Fruit fly (Drosophila melanogaster) whole organism, embryonic: ENCODE data around the gene Polr2F.
A peak's percentile ranks its signal among the peaks of the same experiment; 100 is the strongest.

Experiments
- Asciz ChIP-seq: fragments of 200-800 bp; sonication (Bioruptor generic); optimal IDR thresholded peaks from 2 replicates; lab custom pipeline; 2017; ENCODE audit warnings: missing biosample characterization, mild to moderate bottlenecking, missing genetic modification characterization, missing genetic modification reagents
- Bdp1 ChIP-seq: fragments of 200-800 bp; sonication (Bioruptor generic); optimal IDR thresholded peaks from 3 replicates; lab custom pipeline; 2016; ENCODE audit warnings: missing biosample characterization, missing genetic modification characterization
- Bteb2 ChIP-seq: fragments of 200-800 bp; sonication (Bioruptor generic); optimal IDR thresholded peaks from 2 replicates; lab custom pipeline; 2016; ENCODE audit warnings: missing biosample characterization, missing genetic modification characterization
- C15 ChIP-seq: fragments of 200-800 bp; sonication (Bioruptor generic); IDR thresholded peaks from 3 replicates; pipeline ENCODE4 v1.3.6; 2022; ENCODE audit warnings: missing biosample characterization, missing genetic modification characterization
- CG10147 ChIP-seq: fragments of 200-800 bp; sonication (Bioruptor generic); optimal IDR thresholded peaks from 2 replicates; lab custom pipeline; 2019; ENCODE audit warnings: missing biosample characterization, mild to moderate bottlenecking, missing genetic modification characterization, moderate library complexity
- CG14667 ChIP-seq: fragments of 200-800 bp; sonication (Bioruptor generic); IDR thresholded peaks from 2 replicates; pipeline ENCODE4 v1.3.6; 2022; ENCODE audit warnings: missing biosample characterization, missing genetic modification characterization
- CG15601 ChIP-seq: fragments of 200-800 bp; sonication (Bioruptor generic); optimal IDR thresholded peaks from 3 replicates; lab custom pipeline; 2019; ENCODE audit warnings: missing biosample characterization, mild to moderate bottlenecking, missing genetic modification characterization, moderate library complexity
- CG16815 ChIP-seq: fragments of 200-800 bp; sonication (Bioruptor generic); optimal IDR thresholded peaks from 3 replicates; lab custom pipeline; 2017; ENCODE audit warnings: missing biosample characterization, mild to moderate bottlenecking, missing genetic modification characterization
- CG17359 ChIP-seq: fragments of 200-800 bp; sonication (Bioruptor generic); optimal IDR thresholded peaks from 3 replicates; lab custom pipeline; 2018; ENCODE audit warnings: missing biosample characterization, mild to moderate bottlenecking, missing genetic modification characterization, moderate library complexity
- CG17568 ChIP-seq: fragments of 200-800 bp; sonication (Bioruptor generic); optimal IDR thresholded peaks from 2 replicates; lab custom pipeline; 2018; ENCODE audit warnings: missing biosample characterization, mild to moderate bottlenecking, missing genetic modification characterization, moderate library complexity
- CG18476 ChIP-seq: fragments of 200-800 bp; sonication (Bioruptor generic); optimal IDR thresholded peaks from 2 replicates; lab custom pipeline; 2016; ENCODE audit warnings: missing biosample characterization, mild to moderate bottlenecking, missing genetic modification characterization
- CG2116 ChIP-seq: fragments of 200-800 bp; sonication (Bioruptor generic); optimal IDR thresholded peaks from 3 replicates; lab custom pipeline; 2018; ENCODE audit warnings: missing biosample characterization, mild to moderate bottlenecking, missing genetic modification characterization
- CG2202 ChIP-seq: fragments of 200-800 bp; sonication (Bioruptor generic); optimal IDR thresholded peaks from 2 replicates; lab custom pipeline; 2018; ENCODE audit warnings: missing biosample characterization, mild to moderate bottlenecking, missing genetic modification characterization
- CG30431 ChIP-seq: fragments of 200-800 bp; sonication (Bioruptor generic); optimal IDR thresholded peaks from 2 replicates; lab custom pipeline; 2017; ENCODE audit warnings: missing biosample characterization, missing genetic modification characterization
- CG3065 ChIP-seq: fragments of 200-800 bp; sonication (Bioruptor generic); optimal IDR thresholded peaks from 2 replicates; lab custom pipeline; 2016; ENCODE audit warnings: missing biosample characterization, missing genetic modification characterization
- CG3407 ChIP-seq: fragments of 200-800 bp; sonication (Bioruptor generic); optimal IDR thresholded peaks from 2 replicates; lab custom pipeline; 2018; ENCODE audit warnings: missing biosample characterization, mild to moderate bottlenecking, missing genetic modification characterization
- CG34224 ChIP-seq: fragments of 200-800 bp; sonication (Bioruptor generic); IDR thresholded peaks from 3 replicates; pipeline ENCODE4 v1.3.6; 2022; ENCODE audit warnings: missing biosample characterization, missing genetic modification characterization; ENCODE audit not compliant: partially characterized antibody
- CG4328 ChIP-seq: fragments of 200-800 bp; sonication (Bioruptor generic); optimal IDR thresholded peaks from 3 replicates; lab custom pipeline; 2017; ENCODE audit warnings: missing biosample characterization, missing genetic modification reagents, missing genetic modification characterization
- CG4617 ChIP-seq: fragments of 200-800 bp; sonication (Bioruptor generic); optimal IDR thresholded peaks from 3 replicates; lab custom pipeline; 2016; ENCODE audit warnings: missing biosample characterization, missing genetic modification characterization, borderline replicate concordance
- CG7745 ChIP-seq: fragments of 200-800 bp; sonication (Bioruptor generic); optimal IDR thresholded peaks from 2 replicates; lab custom pipeline; 2018; ENCODE audit warnings: missing biosample characterization, mild to moderate bottlenecking, missing genetic modification characterization, moderate library complexity
- CG7839 ChIP-seq: fragments of 200-800 bp; sonication (Bioruptor generic); optimal IDR thresholded peaks from 3 replicates; lab custom pipeline; 2018; ENCODE audit warnings: missing biosample characterization, mild to moderate bottlenecking, missing genetic modification characterization, moderate library complexity
- CG8478 ChIP-seq: fragments of >200 bp; optimal IDR thresholded peaks from 2 replicates; lab custom pipeline; 2018
- Chrac-16 ChIP-seq: fragments of 200-800 bp; sonication (Bioruptor generic); optimal IDR thresholded peaks from 3 replicates; lab custom pipeline; 2016; ENCODE audit warnings: missing biosample characterization, missing genetic modification characterization
- Elba2 ChIP-seq: fragments of 200-800 bp; sonication (Bioruptor generic); optimal IDR thresholded peaks from 3 replicates; lab custom pipeline; 2016; ENCODE audit warnings: missing biosample characterization, missing genetic modification characterization
- Jarid2 ChIP-seq: fragments of 200-800 bp; sonication (Bioruptor generic); optimal IDR thresholded peaks from 3 replicates; lab custom pipeline; 2017; ENCODE audit warnings: mild to moderate bottlenecking, missing biosample characterization, missing genetic modification reagents, missing genetic modification characterization
- Lim3 ChIP-seq: fragments of 200-800 bp; sonication (Bioruptor generic); IDR thresholded peaks from 2 replicates; pipeline ENCODE4 v1.3.6; 2022; ENCODE audit warnings: missing biosample characterization, missing genetic modification characterization
- Oaz ChIP-seq: fragments of 200-800 bp; sonication (Bioruptor generic); IDR thresholded peaks from 2 replicates; pipeline ENCODE4 v1.3.6; 2022; ENCODE audit warnings: missing biosample characterization, missing genetic modification characterization
- Oli ChIP-seq: fragments of 200-800 bp; sonication (Bioruptor generic); optimal IDR thresholded peaks from 2 replicates; lab custom pipeline; 2018; ENCODE audit warnings: missing biosample characterization, mild to moderate bottlenecking, missing genetic modification characterization, moderate library complexity
- Opbp ChIP-seq: fragments of 200-800 bp; sonication (Bioruptor generic); IDR thresholded peaks from 3 replicates; pipeline ENCODE4 v1.3.6; 2022; ENCODE audit warnings: missing biosample characterization, missing genetic modification characterization; ENCODE audit not compliant: partially characterized antibody
- PHDP ChIP-seq: fragments of 200-800 bp; sonication (Bioruptor generic); optimal IDR thresholded peaks from 3 replicates; lab custom pipeline; 2018; ENCODE audit warnings: missing biosample characterization, mild to moderate bottlenecking, missing genetic modification characterization, moderate library complexity
- Six4 ChIP-seq: fragments of 200-800 bp; sonication (Bioruptor generic); optimal IDR thresholded peaks from 2 replicates; lab custom pipeline; 2016; ENCODE audit warnings: missing biosample characterization, missing genetic modification characterization
- Xrp1 ChIP-seq: fragments of 200-800 bp; sonication (Bioruptor generic); IDR thresholded peaks from 2 replicates; pipeline ENCODE4 v1.3.6; 2022; ENCODE audit warnings: missing biosample characterization, missing genetic modification characterization
- ac ChIP-seq: fragments of 200-800 bp; sonication (Bioruptor generic); optimal IDR thresholded peaks from 3 replicates; lab custom pipeline; 2017; ENCODE audit warnings: missing biosample characterization, mild to moderate bottlenecking, missing genetic modification characterization
- ato ChIP-seq: fragments of 200-800 bp; sonication (Bioruptor generic); IDR thresholded peaks from 2 replicates; pipeline ENCODE4 v1.3.6; 2022; ENCODE audit warnings: missing biosample characterization, missing genetic modification characterization; ENCODE audit not compliant: partially characterized antibody
- az2 ChIP-seq: fragments of 200-800 bp; sonication (Bioruptor generic); optimal IDR thresholded peaks from 3 replicates; lab custom pipeline; 2016; ENCODE audit warnings: missing biosample characterization, missing genetic modification characterization
- bsh ChIP-seq, 2 experiments: fragments of 200-800 bp; sonication (Bioruptor generic); optimal IDR thresholded peaks; 2 replicates each; lab custom pipeline; 2017 to 2018; ENCODE audit warnings: mild to moderate bottlenecking in 2 of 2, missing biosample characterization in 2 of 2, missing genetic modification characterization in 2 of 2, moderate library complexity in 1 of 2
- dimm ChIP-seq: fragments of 200-800 bp; sonication (Bioruptor generic); IDR thresholded peaks from 2 replicates; pipeline ENCODE4 v1.3.6; 2022; ENCODE audit warnings: missing biosample characterization, missing genetic modification characterization
- en ChIP-seq: fragments of 200-800 bp; sonication (Bioruptor generic); optimal IDR thresholded peaks from 2 replicates; lab custom pipeline; 2016; ENCODE audit warnings: missing biosample characterization, missing genetic modification characterization
- fd102C ChIP-seq: fragments of 200-800 bp; sonication (Bioruptor generic); optimal IDR thresholded peaks from 2 replicates; lab custom pipeline; 2018; ENCODE audit warnings: missing biosample characterization, mild to moderate bottlenecking, missing genetic modification characterization, moderate library complexity
- fu2 ChIP-seq: fragments of 200-800 bp; sonication (Bioruptor generic); optimal IDR thresholded peaks from 2 replicates; lab custom pipeline; 2016; ENCODE audit warnings: missing biosample characterization, missing genetic modification characterization
- gfzf ChIP-seq: fragments of 200-800 bp; sonication (Bioruptor generic); optimal IDR thresholded peaks from 2 replicates; lab custom pipeline; 2016; ENCODE audit warnings: missing biosample characterization, mild to moderate bottlenecking, missing genetic modification characterization, moderate library complexity
- jigr1 ChIP-seq: fragments of 200-800 bp; sonication (Bioruptor generic); IDR thresholded peaks from 3 replicates; pipeline ENCODE4 v1.3.6; 2022; ENCODE audit warnings: missing biosample characterization, missing genetic modification characterization
- jumu ChIP-seq: fragments of 200-800 bp; sonication (Bioruptor generic); optimal IDR thresholded peaks from 3 replicates; lab custom pipeline; 2016; ENCODE audit warnings: missing biosample characterization, missing genetic modification characterization
- kah ChIP-seq: fragments of 200-800 bp; sonication (Bioruptor generic); optimal IDR thresholded peaks from 2 replicates; lab custom pipeline; 2018; ENCODE audit warnings: missing biosample characterization, mild to moderate bottlenecking, missing genetic modification characterization
- luna ChIP-seq: fragments of 200-800 bp; sonication (Bioruptor generic); optimal IDR thresholded peaks from 2 replicates; lab custom pipeline; 2016; ENCODE audit warnings: missing biosample characterization, missing genetic modification characterization
- nau ChIP-seq: fragments of 200-800 bp; sonication (Bioruptor generic); optimal IDR thresholded peaks from 3 replicates; lab custom pipeline; 2017; ENCODE audit warnings: missing biosample characterization, mild to moderate bottlenecking, missing genetic modification characterization, missing genetic modification reagents
- peb ChIP-seq: fragments of 200-800 bp; sonication (Bioruptor generic); IDR thresholded peaks from 2 replicates; pipeline ENCODE4 v1.3.6; 2022; ENCODE audit warnings: missing biosample characterization, missing genetic modification characterization
- stwl ChIP-seq: fragments of 200-800 bp; sonication (Bioruptor generic); optimal IDR thresholded peaks from 3 replicates; lab custom pipeline; 2018; ENCODE audit warnings: missing biosample characterization, mild to moderate bottlenecking, missing genetic modification characterization, moderate library complexity
- tap ChIP-seq: fragments of 200-800 bp; optimal IDR thresholded peaks from 3 replicates; lab custom pipeline; 2019; ENCODE audit warnings: missing biosample characterization, mild to moderate bottlenecking, missing genetic modification characterization, moderate library complexity
- ttk ChIP-seq: fragments of 200-800 bp; sonication (Bioruptor generic); IDR thresholded peaks from 2 replicates; pipeline ENCODE4 v2.1.2; 2022; ENCODE audit warnings: missing biosample characterization, missing genetic modification characterization
- usp ChIP-seq: fragments of >200 bp; optimal IDR thresholded peaks from 2 replicates; lab custom pipeline; 2017; ENCODE audit warnings: missing biosample characterization, missing genetic modification characterization

Gene Polr2F

DNA sequence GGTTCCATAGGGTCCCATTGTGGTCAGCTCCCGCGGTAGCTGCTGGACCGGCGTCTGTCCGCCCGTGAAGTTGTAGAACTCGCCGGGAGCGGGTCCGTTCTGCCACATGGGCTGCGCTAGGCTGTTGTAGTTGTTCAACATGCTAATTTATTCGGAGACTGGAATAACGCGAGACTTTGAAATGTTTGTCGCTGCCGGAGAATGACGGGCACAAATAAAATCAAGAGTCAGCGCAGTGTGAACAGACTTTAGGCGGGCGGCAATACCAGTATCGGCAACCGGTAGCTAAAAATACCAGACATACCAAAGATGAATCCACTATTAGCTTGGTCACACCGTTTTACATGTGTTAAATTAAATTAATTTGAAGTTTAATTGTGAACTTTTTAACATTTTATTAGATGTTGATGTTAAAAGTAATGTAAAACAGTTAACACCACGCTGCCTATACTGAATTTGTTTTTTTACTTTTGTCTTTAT lies 13.6 kb upstream of the Polr2F start, which contains the start of gene Prosbeta7 (continued):
- TF ChIP-seq ato (GFP tag; lab: Robert Waterston, UW) (peak; percentile 81), CG8478 (lab: Kevin White, UChicago) (no peak), Lim3 (GFP tag; lab: Robert Waterston, UW) (no peak), kah (GFP tag; lab: Kevin White, UChicago) (no peak), CG7745 (tag; lab: Kevin White, UChicago) (peak; percentile 12), Oaz (no peak), jumu (GFP tag; lab: Kevin White, UChicago) (no peak), fu2 (GFP tag; lab: Kevin White, UChicago) (no peak), tap (tag; lab: Kevin White, UChicago) (no peak), CG4328 (GFP tag; lab: Kevin White, UChicago) (no peak), CG18476 (GFP tag; lab: Kevin White, UChicago) (no peak), peb (no peak), Bteb2 (GFP tag; lab: Kevin White, UChicago) (no peak), CG15601 (tag; lab: Kevin White, UChicago) (peak; percentile 10), CG17359 (tag; lab: Kevin White, UChicago) (no peak), ttk (GFP tag; lab: Robert Waterston, UW) (no peak), ac (no peak), usp (no peak), Six4 (GFP tag; lab: Kevin White, UChicago) (no peak), nau (GFP tag; lab: Kevin White, UChicago) (no peak), CG30431 (no peak), Elba2 (GFP tag; lab: Kevin White, UChicago) (peak; percentile 57), az2 (GFP tag; lab: Kevin White, UChicago) (no peak), Xrp1 (GFP tag; lab: Robert Waterston, UW) (no peak), luna (GFP tag; lab: Kevin White, UChicago) (no peak), CG4617 (GFP tag; lab: Kevin White, UChicago) (peak; percentile 68), PHDP (tag; lab: Kevin White, UChicago) (no peak), bsh (GFP tag; optimal IDR thresholded peaks at IDR 0.05; lab: Kevin White, UChicago) (no peak), Jarid2 (GFP tag; lab: Kevin White, UChicago) (peak; percentile 41), C15 (no peak), jigr1 (no peak), CG2116 (GFP tag; lab: Kevin White, UChicago) (peak; percentile 46), stwl (peak; percentile 100), Asciz (no peak), CG3065 (GFP tag; lab: Kevin White, UChicago) (no peak), en (GFP tag; lab: Kevin White, UChicago) (no peak)

DNA sequence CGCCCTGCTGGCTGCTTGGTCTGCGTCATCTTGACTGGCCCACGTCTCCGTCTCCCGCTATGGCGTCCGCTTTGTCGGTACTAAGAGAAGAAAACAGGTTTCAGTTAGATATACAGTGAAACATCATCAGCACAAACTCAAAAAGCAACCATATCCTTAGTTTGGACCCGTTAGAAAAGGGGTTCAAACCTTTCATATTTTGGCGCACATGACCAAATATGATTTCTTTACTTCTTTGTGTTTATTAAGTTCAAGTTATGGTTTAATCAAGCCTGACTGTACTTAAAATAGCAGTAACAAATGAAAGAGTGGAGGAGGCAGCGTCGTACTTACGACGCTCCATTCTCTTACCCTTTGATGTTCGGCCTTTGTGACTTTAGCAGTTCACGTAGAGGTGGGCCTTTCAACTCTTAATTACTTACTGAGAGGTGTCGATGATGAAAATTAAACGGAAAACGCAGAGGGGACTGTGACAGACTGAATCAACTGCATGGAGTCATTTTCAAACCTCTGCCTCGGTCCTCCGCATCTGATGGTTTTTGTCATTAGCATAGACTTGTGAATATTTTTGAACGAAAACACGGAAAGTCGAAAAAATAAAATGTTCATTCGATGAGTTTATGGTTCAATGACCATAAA lies 9.8 kb upstream of the Polr2F start:
- TF ChIP-seq CG17568 (GFP tag; lab: Kevin White, UChicago), result no peak
- peak; percentile 85 for TF ChIP-seq Oli (tag; lab: Kevin White, UChicago)
- peak; percentile 87 for TF ChIP-seq CG7839
- peak; percentile 82 for TF ChIP-seq CG10147 (GFP tag; lab: Kevin White, UChicago)
- TF ChIP-seq CG16815 (GFP tag; lab: Kevin White, UChicago), result peak; percentile 68
- no peak for TF ChIP-seq fd102C (GFP tag; lab: Kevin White, UChicago)
- no peak for TF ChIP-seq CG34224 (GFP tag; lab: Robert Waterston, UW)
- peak; percentile 61; the same call in 1 of the 2 replicates for TF ChIP-seq dimm (GFP tag; lab: Robert Waterston, UW)
- TF ChIP-seq CG14667 (GFP tag; lab: Robert Waterston, UW), result peak; percentile 68; the same call in 1 of the 2 replicates
- no peak for TF ChIP-seq Opbp
- peak; percentile 48 for TF ChIP-seq CG2202 (tag; lab: Kevin White, UChicago)
- no peak for TF ChIP-seq gfzf
- peak; percentile 57 for TF ChIP-seq Bdp1 (GFP tag; lab: Kevin White, UChicago)
- TF ChIP-seq Chrac-16 (GFP tag; lab: Kevin White, UChicago), result peak; percentile 74
- peak; percentile 58 for TF ChIP-seq CG3407 (GFP tag; lab: Kevin White, UChicago)
